Fruit fly (Drosophila melanogaster): ENCODE data around the gene Hel89B.

Hel89B gene

dm6 chr3R:15974235-15974634 is 1.1 kb downstream of the Hel89B start (continued):
- TF ChIP-seq repo (GFP tag; optimal IDR thresholded peaks at IDR 0.05) (peak; percentile 82), ase (GFP tag; IDR thresholded peaks at IDR 0.05) (no peak), sob (GFP tag; IDR thresholded peaks at IDR 0.05) (no peak), CG18764 (GFP tag; optimal IDR thresholded peaks at IDR 0.05) (peak; percentile 58), CG9817 (tag; optimal IDR thresholded peaks at IDR 0.05) (peak; percentile 83), CG7786 (GFP tag; optimal IDR thresholded peaks at IDR 0.05) (peak; percentile 79), CG10543 (GFP tag; optimal IDR thresholded peaks at IDR 0.05) (no peak), CG14050 (GFP tag; IDR thresholded peaks at IDR 0.05) (no peak), ara (GFP tag; IDR thresholded peaks at IDR 0.05) (no peak), CG10274 (GFP tag; optimal IDR thresholded peaks at IDR 0.05) (peak; percentile 62), CG8281 (tag; optimal IDR thresholded peaks at IDR 0.05) (peak; percentile 60), trh (GFP tag; optimal IDR thresholded peaks at IDR 0.05) (peak; percentile 25), Dip3 (GFP tag; optimal IDR thresholded peaks at IDR 0.05) (peak; percentile 58), caup (GFP tag; optimal IDR thresholded peaks at IDR 0.05; ENCODE audit: severe bottlenecking) (peak; percentile 67), CG18476 (GFP tag; optimal IDR thresholded peaks at IDR 0.05) (peak; percentile 59), CG2875 (GFP tag; optimal IDR thresholded peaks at IDR 0.05) (peak; percentile 65), bsh (GFP tag; optimal IDR thresholded peaks at IDR 0.05) (peak; percentile 76 to 84), CG4707 (GFP tag; optimal IDR thresholded peaks at IDR 0.05) (peak; percentile 66), tx (GFP tag; optimal IDR thresholded peaks at IDR 0.05) (peak; percentile 78), Doc3 (GFP tag; IDR thresholded peaks at IDR 0.05; ENCODE audit: partially characterized antibody) (no peak), Blimp-1 (GFP tag; optimal IDR thresholded peaks at IDR 0.05) (peak; percentile 80), Mes4 (GFP tag; optimal IDR thresholded peaks at IDR 0.05) (peak; percentile 71), scrt (GFP tag; optimal IDR thresholded peaks at IDR 0.05) (peak; percentile 57), Nf-YB (GFP tag; optimal IDR thresholded peaks at IDR 0.05) (peak; percentile 42), E2f1 (GFP tag; IDR thresholded peaks at IDR 0.05) (no peak), slou (GFP tag; optimal IDR thresholded peaks at IDR 0.05) (no peak), NK7.1 (GFP tag; optimal IDR thresholded peaks at IDR 0.05) (peak; percentile 64), Fer3 (tag; optimal IDR thresholded peaks at IDR 0.05) (peak; percentile 85), az2 (GFP tag; optimal IDR thresholded peaks at IDR 0.05) (peak; percentile 85), ranshi (GFP tag; IDR thresholded peaks at IDR 0.05) (no peak), CG12391 (tag; optimal IDR thresholded peaks at IDR 0.05) (peak; percentile 86), D (optimal IDR thresholded peaks at IDR 0.05) (no peak), D (GFP tag; optimal IDR thresholded peaks at IDR 0.05) (peak; percentile 75), CG7839 (tag; optimal IDR thresholded peaks at IDR 0.05) (peak; percentile 87), CG7357 (GFP tag; IDR thresholded peaks at IDR 0.05) (peak; percentile 80), CG4404 (GFP tag; IDR thresholded peaks at IDR 0.05) (no peak), CG3281 (GFP tag; optimal IDR thresholded peaks at IDR 0.05) (peak; percentile 86), Mad (GFP tag; optimal IDR thresholded peaks at IDR 0.05) (peak; percentile 70), CG2116 (GFP tag; optimal IDR thresholded peaks at IDR 0.05) (peak; percentile 8), Dp (GFP tag; optimal IDR thresholded peaks at IDR 0.05) (no peak), Side (GFP tag; optimal IDR thresholded peaks at IDR 0.05) (peak; percentile 61), sens-2 (GFP tag; IDR thresholded peaks at IDR 0.05) (no peak), maf-S (GFP tag; optimal IDR thresholded peaks at IDR 0.05) (peak; percentile 70), Lhr (GFP tag; optimal IDR thresholded peaks at IDR 0.05) (peak; percentile 19), CG11504 (tag; optimal IDR thresholded peaks at IDR 0.05) (peak; percentile 88), cato (GFP tag; optimal IDR thresholded peaks at IDR 0.05; ENCODE audit: borderline replicate concordance) (peak; percentile 72), CG13296 (GFP tag; optimal IDR thresholded peaks at IDR 0.05) (peak; percentile 80), Pdp1 (GFP tag; optimal IDR thresholded peaks at IDR 0.05) (peak; percentile 75 to 81), Hmr (GFP tag; optimal IDR thresholded peaks at IDR 0.05) (peak; percentile 75), sna (GFP tag; IDR thresholded peaks at IDR 0.05; ENCODE audit: partially characterized antibody) (no peak)
